Worm (Caenorhabditis elegans) whole organism, L2 larva: Measurements from ENCODE around the gene srj-25.

Experiments used
- C34F6.9 ChIP-seq: fragments of 150-350 bp; optimal IDR thresholded peaks from 2 replicates; lab custom pipeline; 2014; ENCODE audit warnings: missing biosample characterization, missing genetic modification characterization
- F13H6.1 ChIP-seq: sonication (generic microtip); optimal IDR thresholded peaks from 2 replicates; lab custom pipeline; 2016; ENCODE audit warnings: missing genetic modification characterization, missing compliant biosample characterization
- R02D3.7 ChIP-seq: fragments of 150-350 bp; optimal IDR thresholded peaks from 2 replicates; lab custom pipeline; 2014; ENCODE audit warnings: missing biosample characterization, missing genetic modification characterization
- Y55F3AM.14 ChIP-seq: fragments of 200-800 bp; sonication (Bioruptor generic); optimal IDR thresholded peaks from 2 replicates; lab custom pipeline; 2018; ENCODE audit warnings: mild to moderate bottlenecking, missing genetic modification characterization, missing compliant biosample characterization
- alr-1 ChIP-seq: fragments of 150-350 bp; optimal IDR thresholded peaks from 2 replicates; lab custom pipeline; 2014; ENCODE audit warnings: missing biosample characterization, missing genetic modification characterization
- aly-2 ChIP-seq: fragments of 150-350 bp; optimal IDR thresholded peaks from 2 replicates; lab custom pipeline; 2014; ENCODE audit warnings: missing biosample characterization, missing genetic modification characterization
- ama-1 ChIP-seq: fragments of 150-350 bp; optimal IDR thresholded peaks from 2 replicates; lab custom pipeline; 2018; ENCODE audit warnings: inconsistent platforms
- blmp-1 ChIP-seq: sonication (generic microtip); optimal IDR thresholded peaks from 2 replicates; lab custom pipeline; 2017; ENCODE audit warnings: missing genetic modification characterization, mild to moderate bottlenecking, missing compliant biosample characterization, antibody characterized with exemption, moderate library complexity; ENCODE audit not compliant: insufficient read depth
- egl-27 ChIP-seq: sonication (generic microtip); optimal IDR thresholded peaks from 3 replicates; lab custom pipeline; 2017; ENCODE audit warnings: missing biosample characterization, missing genetic modification reagents, missing genetic modification characterization
- elt-3 ChIP-seq: sonication (generic microtip); optimal IDR thresholded peaks from 2 replicates; lab custom pipeline; 2017; ENCODE audit warnings: missing biosample characterization, missing genetic modification characterization
- fos-1 ChIP-seq: fragments of 150-350 bp; optimal IDR thresholded peaks from 2 replicates; lab custom pipeline; 2014; ENCODE audit warnings: missing biosample characterization, missing genetic modification characterization
- lin-11 ChIP-seq: fragments of 150-350 bp; sonication (generic microtip); optimal IDR thresholded peaks from 2 replicates; lab custom pipeline; 2014; ENCODE audit warnings: missing biosample characterization, missing genetic modification characterization, inconsistent platforms, mixed read lengths
- lin-39 ChIP-seq: fragments of 150-350 bp; optimal IDR thresholded peaks from 2 replicates; lab custom pipeline; 2014; ENCODE audit warnings: missing biosample characterization, missing genetic modification reagents, missing genetic modification characterization
- mdl-1 ChIP-seq, 2 experiments: fragments of 150-350 bp in 1 of 2; sonication (generic microtip) in 1 of 2; optimal IDR thresholded peaks; 2 replicates each; lab custom pipeline; 2017; ENCODE audit warnings: missing biosample characterization in 2 of 2, missing genetic modification characterization in 2 of 2
- nhr-10 ChIP-seq: sonication (generic microtip); optimal IDR thresholded peaks from 2 replicates; lab custom pipeline; 2017; ENCODE audit warnings: missing biosample characterization, missing genetic modification characterization
- nhr-11 ChIP-seq: fragments of 150-350 bp; optimal IDR thresholded peaks from 2 replicates; lab custom pipeline; 2014; ENCODE audit warnings: missing biosample characterization, missing genetic modification characterization
- nhr-12 ChIP-seq: fragments of 150-350 bp; optimal IDR thresholded peaks from 2 replicates; lab custom pipeline; 2014; ENCODE audit warnings: missing biosample characterization, missing genetic modification characterization
- nhr-129 ChIP-seq: fragments of 150-350 bp; optimal IDR thresholded peaks from 2 replicates; lab custom pipeline; 2014; ENCODE audit warnings: missing biosample characterization, missing genetic modification characterization
- nhr-21 ChIP-seq: fragments of 150-350 bp; optimal IDR thresholded peaks from 2 replicates; lab custom pipeline; 2014; ENCODE audit warnings: missing biosample characterization, missing genetic modification characterization
- nhr-25 ChIP-seq: fragments of 150-350 bp; sonication (generic microtip); optimal IDR thresholded peaks from 3 replicates; lab custom pipeline; 2014; ENCODE audit warnings: missing biosample characterization, missing genetic modification characterization
- nhr-6 ChIP-seq: fragments of 150-350 bp; optimal IDR thresholded peaks from 2 replicates; lab custom pipeline; 2014; ENCODE audit warnings: missing biosample characterization, missing genetic modification characterization
- nhr-77 ChIP-seq: fragments of 150-350 bp; optimal IDR thresholded peaks from 2 replicates; lab custom pipeline; 2014; ENCODE audit warnings: missing biosample characterization, missing genetic modification characterization
- peb-1 ChIP-seq: fragments of 150-350 bp; optimal IDR thresholded peaks from 2 replicates; lab custom pipeline; 2014; ENCODE audit warnings: missing biosample characterization, missing genetic modification characterization
- sem-4 ChIP-seq: fragments of 150-350 bp; optimal IDR thresholded peaks from 2 replicates; lab custom pipeline; 2014; ENCODE audit warnings: missing biosample characterization, missing genetic modification reagents, missing genetic modification characterization
- skn-1 ChIP-seq: sonication (generic microtip); optimal IDR thresholded peaks from 2 replicates; lab custom pipeline; 2017; ENCODE audit warnings: missing biosample characterization, missing genetic modification characterization
- sma-3 ChIP-seq: sonication (generic microtip); optimal IDR thresholded peaks from 2 replicates; lab custom pipeline; 2016; ENCODE audit warnings: missing genetic modification reagents, missing genetic modification characterization, missing compliant biosample characterization
- snpc-4 ChIP-seq: fragments of 150-350 bp; optimal IDR thresholded peaks from 2 replicates; lab custom pipeline; 2014; ENCODE audit warnings: missing biosample characterization, missing genetic modification characterization
- unc-55 ChIP-seq: fragments of 150-350 bp; sonication (generic microtip); optimal IDR thresholded peaks from 3 replicates; lab custom pipeline; 2014; ENCODE audit warnings: missing biosample characterization, missing genetic modification reagents, missing genetic modification characterization
- unc-62 ChIP-seq: fragments of 150-350 bp; optimal IDR thresholded peaks from 2 replicates; lab custom pipeline; 2014; ENCODE audit warnings: missing biosample characterization, missing genetic modification reagents, missing genetic modification characterization
- ztf-1 ChIP-seq: fragments of 200-800 bp; sonication (Bioruptor generic); conservative IDR thresholded peaks from 2 replicates; pipeline ENCODE4 v1.3.6; 2022; ENCODE audit warnings: missing genetic modification characterization, missing compliant biosample characterization
- ztf-11 ChIP-seq: sonication (generic microtip); optimal IDR thresholded peaks from 2 replicates; lab custom pipeline; 2017; ENCODE audit warnings: missing biosample characterization, missing genetic modification characterization

srj-25 gene

ce11 chrV:702260-702659 is 33.8 kb downstream of the srj-25 start, which contains the start of gene srbc-37:
Gene srbc-37, plus strand, starts transcription at chrV:702560.
- no peak for TF ChIP-seq nhr-129 (tag; lab: Kevin White, UChicago)
- TF ChIP-seq sma-3 (GFP tag; lab: Kevin White, UChicago): no peak
- no peak for TF ChIP-seq peb-1 (tag; lab: Kevin White, UChicago)
- no peak for TF ChIP-seq Y55F3AM.14
- no peak for TF ChIP-seq nhr-6 (tag; lab: Kevin White, UChicago)
- TF ChIP-seq nhr-11 (tag; lab: Kevin White, UChicago): no peak
- TF ChIP-seq lin-39 (tag; lab: Kevin White, UChicago): no peak
- no peak for TF ChIP-seq nhr-77 (tag; lab: Kevin White, UChicago)
- TF ChIP-seq mdl-1 (tag; optimal IDR thresholded peaks at IDR 0.05; lab: Kevin White, UChicago): no peak
- TF ChIP-seq alr-1: no peak
- TF ChIP-seq F13H6.1 (tag; lab: Kevin White, UChicago): no peak
- no peak for TF ChIP-seq ztf-1 (GFP tag; lab: Robert Waterston, UW)
- TF ChIP-seq ztf-11 (tag; lab: Kevin White, UChicago): no peak
- no peak for TF ChIP-seq aly-2 (tag; lab: Kevin White, UChicago)
- no peak for TF ChIP-seq egl-27 (tag; lab: Kevin White, UChicago)
- TF ChIP-seq unc-62 (GFP tag; lab: Kevin White, UChicago): no peak
- TF ChIP-seq R02D3.7 (tag; lab: Kevin White, UChicago): no peak
- TF ChIP-seq sem-4 (tag; lab: Kevin White, UChicago): no peak
- TF ChIP-seq nhr-25 (tag; lab: Kevin White, UChicago): no peak
- no peak for TF ChIP-seq elt-3 (tag; lab: Kevin White, UChicago)

ce11 chrV:699489-700129 is 36.5 kb downstream of the srj-25 start, which contains the start of the genes ugt-29 and srx-5:
Gene ugt-29, minus strand, starts transcription at chrV:699589.
Gene srx-5, plus strand, starts transcription at chrV:700079.
- TF ChIP-seq nhr-12 (tag; lab: Kevin White, UChicago) (no peak), nhr-77 (tag; lab: Kevin White, UChicago) (no peak)

ce11 chrV:699051-699450 is 37.0 kb downstream of the srj-25 start:
- TF ChIP-seq ztf-1 (GFP tag; lab: Robert Waterston, UW): no peak
- TF ChIP-seq nhr-11 (tag; lab: Kevin White, UChicago): no peak
- TF ChIP-seq ama-1 (lab: Kevin White, UChicago): no peak
- no peak for TF ChIP-seq nhr-21 (tag; lab: Kevin White, UChicago)
- no peak for TF ChIP-seq snpc-4 (tag; lab: Kevin White, UChicago)
- TF ChIP-seq, all 48 proteins: peak for 0

DNA sequence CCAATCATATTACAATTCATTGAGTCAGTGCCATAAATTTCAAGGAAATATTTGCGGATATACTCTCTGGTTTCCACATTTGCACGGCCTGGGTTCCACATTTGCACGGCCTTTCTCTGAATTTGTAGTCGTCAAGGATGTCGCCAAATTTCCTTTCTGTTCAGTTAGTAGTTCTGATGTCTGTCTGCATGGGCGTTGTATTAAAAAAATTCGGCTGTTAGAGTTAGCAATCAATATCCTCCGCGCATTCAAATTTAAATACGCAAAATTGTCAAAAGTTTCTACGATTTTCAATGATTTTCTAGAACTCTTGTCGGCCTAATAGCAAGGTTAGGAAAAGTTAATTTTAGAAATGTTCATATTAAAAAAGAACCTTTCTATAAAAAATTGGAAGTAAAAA is 40.2 kb downstream of the srj-25 start, which contains the start of gene srj-52:
TSS of gene srj-52 (minus strand) at position 101 of the 400 bp plus-strand sequence.
- TF ChIP-seq nhr-10 (tag; lab: Kevin White, UChicago) (no peak), ztf-11 (tag; lab: Kevin White, UChicago) (no peak), aly-2 (tag; lab: Kevin White, UChicago) (no peak), ama-1 (lab: Kevin White, UChicago) (no peak), sma-3 (GFP tag; lab: Kevin White, UChicago) (no peak), C34F6.9 (no peak), skn-1 (tag; lab: Kevin White, UChicago) (no peak), fos-1 (tag; lab: Kevin White, UChicago) (no peak), lin-11 (tag; lab: Kevin White, UChicago) (no peak), blmp-1 (tag; lab: Kevin White, UChicago) (no peak)

ce11 chrV:694625-695024 is 41.4 kb downstream of the srj-25 start, which contains the start of gene srj-53:
Gene srj-53, minus strand, starts transcription at chrV:694725.
- no peak for TF ChIP-seq ama-1 (lab: Kevin White, UChicago)
- TF ChIP-seq peb-1 (tag; lab: Kevin White, UChicago): no peak
- no peak for TF ChIP-seq unc-55
- TF ChIP-seq ztf-11 (tag; lab: Kevin White, UChicago): no peak
- TF ChIP-seq egl-27 (tag; lab: Kevin White, UChicago): no peak
